Worm (Caenorhabditis elegans): ENCODE results near the gene F38B6.6.

F38B6.6 gene

DNA sequence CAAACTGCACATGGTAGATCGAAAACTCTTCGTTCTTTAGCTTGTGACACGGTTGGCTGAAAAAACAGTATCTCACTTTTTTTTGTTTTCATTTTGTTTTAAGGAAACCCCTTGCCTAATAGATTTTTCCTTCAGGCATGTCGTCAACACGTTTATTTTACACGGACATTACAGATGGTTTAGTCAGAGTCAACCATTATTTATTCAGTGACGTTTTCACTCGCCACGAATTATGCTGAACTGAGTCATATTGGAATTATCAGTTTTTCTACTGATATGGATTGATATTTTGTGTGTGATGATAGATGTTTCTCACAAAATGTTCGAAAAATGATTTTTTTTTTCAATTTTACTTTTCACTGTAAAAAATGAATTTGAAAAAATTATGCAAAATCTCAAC, 22.4 kb downstream of the F38B6.6 start:
- peak; percentile 66 for TF ChIP-seq dmd-6 (GFP tag; IDR thresholded peaks at IDR 0.05)
- TF ChIP-seq ceh-20 (GFP tag; IDR thresholded peaks at IDR 0.05): no peak
- TF ChIP-seq nhr-28 (tag; optimal IDR thresholded peaks at IDR 0.05): peak; percentile 75
- TF ChIP-seq ama-1 (optimal IDR thresholded peaks at IDR 0.05): no peak
- no peak for TF ChIP-seq nhr-77 (tag; optimal IDR thresholded peaks at IDR 0.05)
- no peak for TF ChIP-seq snpc-4 (tag; optimal IDR thresholded peaks at IDR 0.05)
- TF ChIP-seq dmd-9 (GFP tag; IDR thresholded peaks at IDR 0.05): no peak
- TF ChIP-seq dve-1 (tag; optimal IDR thresholded peaks at IDR 0.05; ENCODE audit: insufficient read depth): peak; percentile 54
- TF ChIP-seq hif-1 (tag; optimal IDR thresholded peaks at IDR 0.05): no peak
- no peak for TF ChIP-seq saeg-2 (GFP tag; IDR thresholded peaks at IDR 0.05)
- TF ChIP-seq unc-62 (GFP tag; optimal IDR thresholded peaks at IDR 0.05 in 1 of 2): no peak
- TF ChIP-seq unc-62 (tag; optimal IDR thresholded peaks at IDR 0.05): no peak
- no peak for TF ChIP-seq Y5F2A.4 (GFP tag; optimal IDR thresholded peaks at IDR 0.05)
- no peak for TF ChIP-seq lir-3 (tag; optimal IDR thresholded peaks at IDR 0.05)
- TF ChIP-seq zag-1 (tag; optimal IDR thresholded peaks at IDR 0.05): no peak
- TF ChIP-seq spr-3 (GFP tag; optimal IDR thresholded peaks at IDR 0.05): no peak
- no peak for TF ChIP-seq cey-2 (tag; optimal IDR thresholded peaks at IDR 0.05; ENCODE audit: borderline replicate concordance, insufficient read depth)
- TF ChIP-seq hlh-11 (tag; optimal IDR thresholded peaks at IDR 0.05): peak; percentile 65
- TF ChIP-seq lin-13 (GFP tag; optimal IDR thresholded peaks at IDR 0.05): no peak
- TF ChIP-seq pqm-1 (tag; optimal IDR thresholded peaks at IDR 0.05): peak; percentile 85
- TF ChIP-seq F26F4.8 (GFP tag; conservative IDR thresholded peaks at IDR 0.05): no peak
- no peak for TF ChIP-seq lin-29 (GFP tag; IDR thresholded peaks at IDR 0.05)
- no peak for TF ChIP-seq fkh-10 (GFP tag; optimal IDR thresholded peaks at IDR 0.05)
- TF ChIP-seq daf-16 (GFP tag; optimal IDR thresholded peaks at IDR 0.05): no peak
- peak; percentile 91 for TF ChIP-seq daf-16 (tag; optimal IDR thresholded peaks at IDR 0.05)
- no peak for TF ChIP-seq mep-1 (tag; optimal IDR thresholded peaks at IDR 0.05)
- TF ChIP-seq jun-1 (tag; optimal IDR thresholded peaks at IDR 0.05): no peak
- TF ChIP-seq zfp-3 (GFP tag; conservative IDR thresholded peaks at IDR 0.05): no peak
- no peak for TF ChIP-seq nhr-76 (tag; optimal IDR thresholded peaks at IDR 0.05)
- no peak for TF ChIP-seq nhr-6 (tag; optimal IDR thresholded peaks at IDR 0.05)
- no peak for TF ChIP-seq php-3 (GFP tag; IDR thresholded peaks at IDR 0.05)
- no peak for TF ChIP-seq F44E2.7 (GFP tag; IDR thresholded peaks at IDR 0.05)
- TF ChIP-seq vab-7 (GFP tag; IDR thresholded peaks at IDR 0.05): no peak
- no peak for TF ChIP-seq lin-38 (GFP tag; IDR thresholded peaks at IDR 0.05)
- TF ChIP-seq T20F7.1 (GFP tag; optimal IDR thresholded peaks at IDR 0.05): no peak
- TF ChIP-seq hmg-1.1 (GFP tag; IDR thresholded peaks at IDR 0.05): no peak
- no peak for TF ChIP-seq dmd-8 (GFP tag; IDR thresholded peaks at IDR 0.05)
- no peak for TF ChIP-seq pha-4 (GFP tag; IDR thresholded peaks at IDR 0.05)
- TF ChIP-seq pha-4 (tag; optimal IDR thresholded peaks at IDR 0.05): no peak
- TF ChIP-seq daf-8 (GFP tag; IDR thresholded peaks at IDR 0.05): no peak
- TF ChIP-seq D1046.2 (GFP tag; IDR thresholded peaks at IDR 0.05): no peak
- TF ChIP-seq skn-1 (tag; optimal IDR thresholded peaks at IDR 0.05): no peak
- no peak for TF ChIP-seq snpc-1.2 (GFP tag; IDR thresholded peaks at IDR 0.05)
- no peak for TF ChIP-seq aly-2 (tag; optimal IDR thresholded peaks at IDR 0.05)
- TF ChIP-seq ces-1 (GFP tag; optimal IDR thresholded peaks at IDR 0.05): no peak
- TF ChIP-seq Y105C5A.15 (GFP tag; IDR thresholded peaks at IDR 0.05): no peak

Data from whole organism, L4 larva.